Fruit fly (Drosophila melanogaster) whole organism, embryonic: ENCODE results near the gene mib1.

ENCODE experiments used
- Awh ChIP-seq: fragments of 200-800 bp; sonication (Bioruptor generic); IDR thresholded peaks from 2 replicates; pipeline ENCODE4, ENCODE4 v1.3.6; 2022; ENCODE audit warnings: missing biosample characterization, missing genetic modification characterization
- Blimp-1 ChIP-seq: fragments of 200-800 bp; sonication (Bioruptor generic); optimal IDR thresholded peaks from 3 replicates; lab custom pipeline; 2018; ENCODE audit warnings: missing biosample characterization, missing genetic modification characterization, mild to moderate bottlenecking, moderate library complexity, missing genetic modification reagents
- CG10267 ChIP-seq: fragments of 200-800 bp; sonication (Bioruptor generic); optimal IDR thresholded peaks from 2 replicates; lab custom pipeline; 2018; ENCODE audit warnings: missing biosample characterization, mild to moderate bottlenecking, missing genetic modification characterization, moderate library complexity
- CG11093 ChIP-seq: fragments of 200-800 bp; sonication (Bioruptor generic); IDR thresholded peaks from 3 replicates; pipeline ENCODE4 v1.3.6; 2022; ENCODE audit warnings: missing biosample characterization, missing genetic modification characterization
- CG11560 ChIP-seq: fragments of 200-800 bp; sonication (Bioruptor generic); IDR thresholded peaks from 3 replicates; pipeline ENCODE4 v1.3.6; 2022; ENCODE audit warnings: missing biosample characterization, missing genetic modification characterization
- CG12391 ChIP-seq: fragments of 200-800 bp; sonication (Bioruptor generic); optimal IDR thresholded peaks from 3 replicates; lab custom pipeline; 2018; ENCODE audit warnings: missing biosample characterization, mild to moderate bottlenecking, missing genetic modification characterization, moderate library complexity
- CG13287 ChIP-seq: fragments of 200-800 bp; sonication (Bioruptor generic); IDR thresholded peaks from 2 replicates; pipeline ENCODE4 v1.3.6; 2022; ENCODE audit warnings: missing biosample characterization, missing genetic modification characterization; ENCODE audit not compliant: partially characterized antibody
- CG16815 ChIP-seq: fragments of 200-800 bp; sonication (Bioruptor generic); optimal IDR thresholded peaks from 3 replicates; lab custom pipeline; 2017; ENCODE audit warnings: missing biosample characterization, mild to moderate bottlenecking, missing genetic modification characterization
- CG17385 ChIP-seq: fragments of 200-800 bp; sonication (Bioruptor generic); optimal IDR thresholded peaks from 3 replicates; lab custom pipeline; 2018; ENCODE audit warnings: missing biosample characterization, mild to moderate bottlenecking, missing genetic modification characterization
- CG17612 ChIP-seq: fragments of 200-800 bp; sonication (Bioruptor generic); IDR thresholded peaks from 2 replicates; pipeline ENCODE4 v1.3.6; 2022; ENCODE audit warnings: missing biosample characterization, missing genetic modification characterization
- CG2712 ChIP-seq: fragments of 200-800 bp; optimal IDR thresholded peaks from 3 replicates; lab custom pipeline; 2019; ENCODE audit warnings: missing biosample characterization, mild to moderate bottlenecking, missing genetic modification characterization, moderate library complexity
- CG34224 ChIP-seq: fragments of 200-800 bp; sonication (Bioruptor generic); IDR thresholded peaks from 3 replicates; pipeline ENCODE4 v1.3.6; 2022; ENCODE audit warnings: missing biosample characterization, missing genetic modification characterization; ENCODE audit not compliant: partially characterized antibody
- CG3726 ChIP-seq: fragments of 200-800 bp; sonication (Bioruptor generic); IDR thresholded peaks from 3 replicates; pipeline ENCODE4, ENCODE4 v1.3.6; 2022; ENCODE audit warnings: missing biosample characterization, missing genetic modification characterization
- CG43689 ChIP-seq: fragments of 200-800 bp; sonication (Bioruptor generic); IDR thresholded peaks from 2 replicates; pipeline ENCODE4 v1.3.6; 2022; ENCODE audit warnings: missing biosample characterization, missing genetic modification characterization
- CG4820 ChIP-seq: fragments of 200-800 bp; sonication (Bioruptor generic); optimal IDR thresholded peaks from 3 replicates; lab custom pipeline; 2016; ENCODE audit warnings: missing biosample characterization, missing genetic modification characterization
- CG5245 ChIP-seq: fragments of 200-800 bp; sonication (Bioruptor generic); optimal IDR thresholded peaks from 3 replicates; lab custom pipeline; 2016; ENCODE audit warnings: missing biosample characterization, missing genetic modification characterization
- CG8944 ChIP-seq: fragments of 200-800 bp; sonication (Bioruptor generic); optimal IDR thresholded peaks from 3 replicates; lab custom pipeline; 2016; ENCODE audit warnings: missing biosample characterization, missing genetic modification characterization
- CG9797 ChIP-seq: fragments of 200-800 bp; sonication (Bioruptor generic); optimal IDR thresholded peaks from 3 replicates; lab custom pipeline; 2018; ENCODE audit warnings: missing biosample characterization, mild to moderate bottlenecking, missing genetic modification characterization
- CG9817 ChIP-seq: fragments of 200-800 bp; sonication (Bioruptor generic); optimal IDR thresholded peaks from 2 replicates; lab custom pipeline; 2018; ENCODE audit warnings: missing biosample characterization, mild to moderate bottlenecking, missing genetic modification characterization, moderate library complexity
- CG9932 ChIP-seq: fragments of 200-800 bp; sonication (Bioruptor generic); IDR thresholded peaks from 2 replicates; pipeline ENCODE4 v1.3.6; 2022; ENCODE audit warnings: missing biosample characterization, missing genetic modification characterization
- Dll ChIP-seq: fragments of 200-800 bp; sonication (Bioruptor generic); IDR thresholded peaks from 4 replicates; pipeline ENCODE4 v1.3.6; 2022; ENCODE audit warnings: missing biosample characterization, missing genetic modification characterization; ENCODE audit not compliant: partially characterized antibody
- Ets65A ChIP-seq: fragments of 200-800 bp; sonication (Bioruptor generic); peaks from one replicate; lab custom pipeline; 2016; ENCODE audit warnings: missing biosample characterization, missing genetic modification characterization
- H2.0 ChIP-seq: fragments of 200-800 bp; sonication (Bioruptor generic); IDR thresholded peaks from 2 replicates; pipeline ENCODE4 v1.3.6; 2022; ENCODE audit warnings: missing biosample characterization, missing genetic modification characterization
- MTF-1 ChIP-seq: fragments of 200-800 bp; sonication (Bioruptor generic); optimal IDR thresholded peaks from 2 replicates; lab custom pipeline; 2018; ENCODE audit warnings: missing biosample characterization, mild to moderate bottlenecking, missing genetic modification characterization, borderline replicate concordance
- Nf-YB ChIP-seq: fragments of 200-800 bp; sonication (Bioruptor generic); optimal IDR thresholded peaks from 3 replicates; lab custom pipeline; 2019; ENCODE audit warnings: missing biosample characterization, mild to moderate bottlenecking, missing genetic modification characterization, moderate library complexity
- Tbp ChIP-seq: fragments of >200 bp; optimal IDR thresholded peaks from 2 replicates; lab custom pipeline; 2018; ENCODE audit warnings: missing biosample characterization, missing genetic modification characterization
- bbx ChIP-seq: fragments of 200-800 bp; sonication (Bioruptor generic); IDR thresholded peaks from 2 replicates; pipeline ENCODE4 v1.3.6; 2022; ENCODE audit warnings: missing biosample characterization, missing genetic modification characterization; ENCODE audit not compliant: partially characterized antibody
- chif ChIP-seq, 2 experiments: fragments of 200-800 bp; sonication (Bioruptor generic); optimal IDR thresholded peaks; 3 replicates each; lab custom pipeline; 2016; ENCODE audit warnings: missing biosample characterization in 2 of 2, missing genetic modification characterization in 2 of 2
- crp ChIP-seq, 2 experiments: fragments of 200-800 bp; sonication (Bioruptor generic); optimal IDR thresholded peaks; 2 replicates in 1 of 2; 3 replicates in 1 of 2; lab custom pipeline; 2017; ENCODE audit warnings: missing biosample characterization in 2 of 2, missing genetic modification characterization in 2 of 2, mild to moderate bottlenecking in 1 of 2, moderate library complexity in 1 of 2
- ems ChIP-seq: fragments of 200-800 bp; sonication (Bioruptor generic); optimal IDR thresholded peaks from 3 replicates; lab custom pipeline; 2016; ENCODE audit warnings: missing biosample characterization, missing genetic modification characterization
- esg ChIP-seq: fragments of 200-800 bp; sonication (Bioruptor generic); conservative IDR thresholded peaks from 2 replicates; pipeline ENCODE4 v1.3.6; 2022; ENCODE audit warnings: missing biosample characterization, missing genetic modification characterization
- fd102C ChIP-seq: fragments of 200-800 bp; sonication (Bioruptor generic); optimal IDR thresholded peaks from 2 replicates; lab custom pipeline; 2018; ENCODE audit warnings: missing biosample characterization, mild to moderate bottlenecking, missing genetic modification characterization, moderate library complexity
- gfzf ChIP-seq: fragments of 200-800 bp; sonication (Bioruptor generic); optimal IDR thresholded peaks from 2 replicates; lab custom pipeline; 2016; ENCODE audit warnings: missing biosample characterization, mild to moderate bottlenecking, missing genetic modification characterization, moderate library complexity
- her ChIP-seq: fragments of 200-800 bp; sonication (Bioruptor generic); optimal IDR thresholded peaks from 2 replicates; lab custom pipeline; 2016; ENCODE audit warnings: missing biosample characterization, missing genetic modification characterization
- hth ChIP-seq: fragments of >200 bp; optimal IDR thresholded peaks from 2 replicates; lab custom pipeline; 2017; ENCODE audit warnings: inconsistent platforms
- ken ChIP-seq: fragments of 200-800 bp; sonication (Bioruptor generic); IDR thresholded peaks from 3 replicates; pipeline ENCODE4 v1.3.6; 2022; ENCODE audit warnings: missing biosample characterization, missing genetic modification characterization
- knrl ChIP-seq: fragments of 200-800 bp; sonication (Bioruptor generic); IDR thresholded peaks from 3 replicates; pipeline ENCODE4 v1.3.6; 2022; ENCODE audit warnings: missing biosample characterization, missing genetic modification characterization; ENCODE audit not compliant: partially characterized antibody
- mirr ChIP-seq: fragments of 200-800 bp; sonication (Bioruptor generic); optimal IDR thresholded peaks from 3 replicates; lab custom pipeline; 2018; ENCODE audit warnings: missing biosample characterization, mild to moderate bottlenecking, missing genetic modification characterization
- nau ChIP-seq: fragments of 200-800 bp; sonication (Bioruptor generic); optimal IDR thresholded peaks from 3 replicates; lab custom pipeline; 2017; ENCODE audit warnings: missing biosample characterization, mild to moderate bottlenecking, missing genetic modification characterization, missing genetic modification reagents
- pzg ChIP-seq: fragments of 200-800 bp; sonication (Bioruptor generic); optimal IDR thresholded peaks from 3 replicates; lab custom pipeline; 2018; ENCODE audit warnings: missing biosample characterization, mild to moderate bottlenecking, missing genetic modification characterization, moderate library complexity
- schlank ChIP-seq: fragments of 200-800 bp; sonication (Bioruptor generic); optimal IDR thresholded peaks from 2 replicates; lab custom pipeline; 2018; ENCODE audit warnings: missing biosample characterization, mild to moderate bottlenecking, missing genetic modification characterization
- shn ChIP-seq: fragments of 200-800 bp; sonication (Bioruptor generic); optimal IDR thresholded peaks from 3 replicates; lab custom pipeline; 2016; ENCODE audit warnings: missing biosample characterization, missing genetic modification characterization
- sima ChIP-seq: fragments of 200-800 bp; sonication (Bioruptor generic); optimal IDR thresholded peaks from 2 replicates; lab custom pipeline; 2016; ENCODE audit warnings: missing biosample characterization, missing genetic modification characterization
- stwl ChIP-seq: fragments of 200-800 bp; sonication (Bioruptor generic); optimal IDR thresholded peaks from 3 replicates; lab custom pipeline; 2018; ENCODE audit warnings: missing biosample characterization, mild to moderate bottlenecking, missing genetic modification characterization, moderate library complexity
- sug ChIP-seq: fragments of 200-800 bp; optimal IDR thresholded peaks from 2 replicates; lab custom pipeline; 2019; ENCODE audit warnings: missing biosample characterization, mild to moderate bottlenecking, missing genetic modification characterization, moderate library complexity
- ttk ChIP-seq: fragments of 200-800 bp; sonication (Bioruptor generic); IDR thresholded peaks from 2 replicates; pipeline ENCODE4 v2.1.2; 2022; ENCODE audit warnings: missing biosample characterization, missing genetic modification characterization
- tup ChIP-seq: fragments of 200-800 bp; sonication (Bioruptor generic); optimal IDR thresholded peaks from 2 replicates; lab custom pipeline; 2016; ENCODE audit warnings: missing biosample characterization, mild to moderate bottlenecking, missing genetic modification characterization, moderate library complexity
- vvl ChIP-seq: fragments of 200-800 bp; sonication (Bioruptor generic); IDR thresholded peaks from 2 replicates; pipeline ENCODE4 v1.3.6; 2022; ENCODE audit warnings: missing biosample characterization, missing genetic modification characterization

mib1 gene

DNA sequence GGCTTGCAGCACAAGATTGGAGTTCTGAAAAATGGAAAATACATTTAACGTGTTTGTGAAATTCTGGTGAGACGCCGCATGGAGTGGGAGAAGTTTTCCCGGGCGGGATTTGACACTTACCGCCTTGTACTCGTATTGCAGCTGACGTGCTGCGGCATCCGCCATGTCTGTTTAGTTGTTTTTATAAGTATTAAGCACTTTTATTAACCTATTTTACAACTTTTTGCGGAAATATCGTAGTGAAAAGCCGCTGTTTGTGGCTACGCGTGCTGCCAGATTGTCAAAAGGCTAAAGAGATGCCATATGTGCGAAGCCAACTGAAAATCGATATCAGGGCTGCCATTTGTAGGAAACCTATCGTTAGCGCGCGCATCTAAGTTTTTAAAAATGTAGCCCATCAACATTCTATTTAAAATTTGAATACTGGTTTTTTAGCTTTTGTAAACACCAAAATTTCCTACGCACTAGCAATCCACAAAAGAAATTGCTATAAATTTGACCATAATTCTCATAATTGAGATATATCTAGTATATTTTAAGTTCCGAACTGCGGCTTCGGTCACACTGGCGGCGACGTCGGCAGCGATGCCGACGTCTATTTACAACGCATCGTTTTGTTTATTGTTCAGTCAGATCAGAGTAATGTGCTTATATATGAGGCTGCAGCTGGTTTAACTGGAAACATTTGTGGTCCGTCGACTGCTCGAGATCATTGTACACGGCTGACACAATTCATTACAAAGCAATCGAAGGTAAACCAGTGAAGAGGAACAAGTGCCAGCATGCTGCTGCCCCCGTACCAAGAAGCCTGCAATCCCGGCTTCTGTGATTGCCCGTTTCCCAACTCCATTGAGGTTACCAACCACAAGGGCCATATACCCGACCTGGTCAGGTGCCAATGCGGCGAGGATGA lies 43.8 kb downstream of the mib1 start, which contains the start of the genes Brr2 and CG10516 (continued):
- TF ChIP-seq gfzf (GFP tag; lab: Kevin White, UChicago) (peak; percentile 73), MTF-1 (no peak), Nf-YB (no peak), tup (GFP tag; lab: Kevin White, UChicago) (no peak), vvl (GFP tag; lab: Robert Waterston, UW) (no peak), CG4820 (GFP tag; lab: Kevin White, UChicago) (no peak), CG43689 (GFP tag; lab: Robert Waterston, UW) (no peak), Ets65A (no peak), mirr (GFP tag; lab: Kevin White, UChicago) (no peak), CG10267 (peak; percentile 70), crp (GFP tag; optimal IDR thresholded peaks at IDR 0.05; lab: Kevin White, UChicago) (peak in 1 of 2 experiments; percentile 17), CG8944 (GFP tag; lab: Kevin White, UChicago) (no peak), stwl (tag; lab: Kevin White, UChicago) (peak; percentile 60), sug (tag; lab: Kevin White, UChicago) (peak; percentile 43), H2.0 (GFP tag; lab: Robert Waterston, UW) (no peak), hth (lab: Kevin White, UChicago) (no peak), CG11093 (GFP tag; lab: Robert Waterston, UW) (no peak), Tbp (GFP tag; lab: Kevin White, UChicago) (no peak), bbx (no peak), ttk (no peak), her (GFP tag; lab: Kevin White, UChicago) (peak; percentile 27), CG16815 (GFP tag; lab: Kevin White, UChicago) (no peak), CG2712 (no peak), nau (no peak), CG17612 (GFP tag; lab: Robert Waterston, UW) (no peak), Blimp-1 (no peak), Dll (GFP tag; lab: Robert Waterston, UW) (peak; percentile 51; the same call in 2 of the 4 replicates), chif (GFP tag; optimal IDR thresholded peaks at IDR 0.05; lab: Kevin White, UChicago) (no peak), Awh (GFP tag; lab: Robert Waterston, UW) (0 out of 2 replicates have a peak, but pooled peaks have one; percentile 21), pzg (peak; percentile 80), CG12391 (tag; lab: Kevin White, UChicago) (peak; percentile 58), CG11560 (no peak), CG9797 (GFP tag; lab: Kevin White, UChicago) (peak; percentile 94), CG13287 (GFP tag; lab: Robert Waterston, UW) (peak; percentile 62), CG9817 (peak; percentile 31), shn (GFP tag; lab: Kevin White, UChicago) (no peak), CG9932 (GFP tag; lab: Robert Waterston, UW) (no peak; the same call in 1 of the 2 replicates), sima (no peak), ems (GFP tag; lab: Kevin White, UChicago) (no peak), esg (GFP tag; lab: Robert Waterston, UW) (no peak), CG5245 (GFP tag; lab: Kevin White, UChicago) (no peak), fd102C (GFP tag; lab: Kevin White, UChicago) (no peak), CG34224 (GFP tag; lab: Robert Waterston, UW) (peak; percentile 27; the same call in 1 of the 3 replicates), ken (no peak), knrl (GFP tag; lab: Robert Waterston, UW) (no peak; the same call in 2 of the 3 replicates), CG3726 (GFP tag; lab: Robert Waterston, UW) (no peak), CG17385 (no peak), schlank (tag; lab: Kevin White, UChicago) (no peak)
